Fruit fly (Drosophila melanogaster): ENCODE measurements around the gene bab2.

dm6 chr3L:1091006-1091559, 86.0 kb downstream of the bab2 start:
- TF ChIP-seq Hr78 (GFP tag; optimal IDR thresholded peaks at IDR 0.05) (no peak), Dif (GFP tag; optimal IDR thresholded peaks at IDR 0.05; ENCODE audit: partially characterized antibody) (no peak), Dfd (GFP tag; optimal IDR thresholded peaks at IDR 0.05) (no peak), OdsH (GFP tag; optimal IDR thresholded peaks at IDR 0.05) (no peak), pan (optimal IDR thresholded peaks at IDR 0.05) (no peak), dl (GFP tag; optimal IDR thresholded peaks at IDR 0.05; ENCODE audit: insufficient read depth in 1 of 2, partially characterized antibody in 2 of 2) (no peak), usp (GFP tag; optimal IDR thresholded peaks at IDR 0.05) (no peak), lola (GFP tag; optimal IDR thresholded peaks at IDR 0.05) (no peak), woc (GFP tag; optimal IDR thresholded peaks at IDR 0.05) (no peak), Jra (GFP tag; optimal IDR thresholded peaks at IDR 0.05) (no peak), psq (GFP tag; optimal IDR thresholded peaks at IDR 0.05) (peak; percentile 52)

All from whole organism, wandering third instar larva.